Worm (Caenorhabditis elegans): ENCODE measurements around the gene spn-4.

- TF ChIP-seq ceh-9 (tag; optimal IDR thresholded peaks at IDR 0.05), result no peak
- TF ChIP-seq pha-2 (tag; optimal IDR thresholded peaks at IDR 0.05), result no peak
- TF ChIP-seq hlh-30 (tag; optimal IDR thresholded peaks at IDR 0.05; ENCODE audit: insufficient read depth), result no peak
Observed at ce11 chrV:6773735-6774134, 11.0 kb downstream of the spn-4 start, which contains the start of gene ZC404.16.
